Worm (Caenorhabditis elegans): ENCODE data around the gene str-81.
"Not testable (repeated sequence)": the region's sequence is repeated elsewhere in the genome, so short reads cannot be mapped to it uniquely, and the experiment has no call there.

- TF ChIP-seq ztf-11 (tag; optimal IDR thresholded peaks at IDR 0.05); nhr-11 (tag; optimal IDR thresholded peaks at IDR 0.05); fkh-10 (GFP tag; optimal IDR thresholded peaks at IDR 0.05); pqm-1 (tag; optimal IDR thresholded peaks at IDR 0.05); nhr-67 (tag; optimal IDR thresholded peaks at IDR 0.05); snpc-4 (tag; optimal IDR thresholded peaks at IDR 0.05): not testable (repeated sequence)
Observed at ce11 chrV:19264148-19264547, 13.3 kb upstream of the str-81 start, which contains the start of gene F21D9.1.
